Worm (Caenorhabditis elegans) whole organism, mixed stage, embryonic: ENCODE results near the gene lurp-2.

ENCODE experiments used
- M03D4.4 ChIP-seq: sonication (generic microtip); optimal IDR thresholded peaks from 2 replicates; lab custom pipeline; 2017; ENCODE audit warnings: mild to moderate bottlenecking, missing genetic modification characterization, missing compliant biosample characterization
- blmp-1 ChIP-seq: fragments of 150-350 bp; optimal IDR thresholded peaks from 2 replicates; lab custom pipeline; 2014; ENCODE audit warnings: missing biosample characterization, missing genetic modification characterization
- ceh-43 ChIP-seq: fragments of 200-800 bp; sonication (Bioruptor generic); optimal IDR thresholded peaks from 2 replicates; lab custom pipeline; 2018; ENCODE audit warnings: mild to moderate bottlenecking, missing genetic modification characterization, moderate library complexity, missing compliant biosample characterization
- ceh-83 ChIP-seq: fragments of 200-800 bp; sonication (Bioruptor generic); optimal IDR thresholded peaks from 2 replicates; lab custom pipeline; 2018; ENCODE audit warnings: mild to moderate bottlenecking, missing genetic modification characterization, missing compliant biosample characterization
- ces-1 ChIP-seq: fragments of 150-350 bp; optimal IDR thresholded peaks from 2 replicates; lab custom pipeline; 2014; ENCODE audit warnings: missing biosample characterization, missing genetic modification reagents, missing genetic modification characterization
- cnd-1 ChIP-seq: fragments of 200-800 bp; sonication (Bioruptor generic); optimal IDR thresholded peaks from 2 replicates; lab custom pipeline; 2018; ENCODE audit warnings: mild to moderate bottlenecking, missing genetic modification characterization, missing compliant biosample characterization
- drap-1 ChIP-seq: fragments of 200-800 bp; sonication (Bioruptor generic); optimal IDR thresholded peaks from 3 replicates; lab custom pipeline; 2018; ENCODE audit warnings: mild to moderate bottlenecking, missing genetic modification characterization, missing compliant biosample characterization
- elt-1 ChIP-seq: sonication (generic microtip); optimal IDR thresholded peaks from 2 replicates; lab custom pipeline; 2017; ENCODE audit warnings: missing genetic modification characterization, mild to moderate bottlenecking, missing compliant biosample characterization, antibody characterized with exemption, moderate library complexity, borderline replicate concordance; ENCODE audit not compliant: insufficient read depth
- elt-3 ChIP-seq: fragments of 150-350 bp; optimal IDR thresholded peaks from 2 replicates; lab custom pipeline; 2014; ENCODE audit warnings: missing biosample characterization, missing genetic modification characterization
- flh-1 ChIP-seq: fragments of 200-800 bp; sonication (Bioruptor generic); optimal IDR thresholded peaks from 2 replicates; lab custom pipeline; 2018; ENCODE audit warnings: mild to moderate bottlenecking, missing genetic modification characterization, moderate library complexity, missing compliant biosample characterization
- ham-2 ChIP-seq: fragments of 200-800 bp; sonication (Bioruptor generic); optimal IDR thresholded peaks from 2 replicates; lab custom pipeline; 2018; ENCODE audit warnings: mild to moderate bottlenecking, missing genetic modification characterization, missing compliant biosample characterization
- lin-32 ChIP-seq: fragments of 200-800 bp; sonication (Bioruptor generic); optimal IDR thresholded peaks from 2 replicates; lab custom pipeline; 2018; ENCODE audit warnings: mild to moderate bottlenecking, missing genetic modification characterization, missing compliant biosample characterization
- lsy-2 ChIP-seq: fragments of 150-350 bp; optimal IDR thresholded peaks from 2 replicates; lab custom pipeline; 2014; ENCODE audit warnings: missing biosample characterization, missing genetic modification characterization
- mab-5 ChIP-seq: fragments of 150-350 bp; optimal IDR thresholded peaks from 2 replicates; lab custom pipeline; 2014; ENCODE audit warnings: missing biosample characterization, missing genetic modification characterization
- mep-1 ChIP-seq: fragments of 150-350 bp; optimal IDR thresholded peaks from 2 replicates; lab custom pipeline; 2017; ENCODE audit warnings: missing biosample characterization, missing genetic modification reagents, missing genetic modification characterization, inconsistent platforms
- nhr-12 ChIP-seq: fragments of 150-350 bp; optimal IDR thresholded peaks from 2 replicates; lab custom pipeline; 2014; ENCODE audit warnings: missing biosample characterization, missing genetic modification characterization
- nhr-2 ChIP-seq: fragments of 150-350 bp; optimal IDR thresholded peaks from 2 replicates; lab custom pipeline; 2014; ENCODE audit warnings: missing biosample characterization, missing genetic modification characterization
- nhr-237 ChIP-seq: fragments of 150-350 bp; optimal IDR thresholded peaks from 2 replicates; lab custom pipeline; 2014; ENCODE audit warnings: missing biosample characterization, missing genetic modification characterization
- nhr-28 ChIP-seq: fragments of 150-350 bp; optimal IDR thresholded peaks from 2 replicates; lab custom pipeline; 2014; ENCODE audit warnings: missing biosample characterization, missing genetic modification characterization
- nhr-76 ChIP-seq: sonication (generic microtip); optimal IDR thresholded peaks from 2 replicates; lab custom pipeline; 2017; ENCODE audit warnings: missing biosample characterization, missing genetic modification characterization
- pha-4 ChIP-seq: fragments of 150-350 bp; optimal IDR thresholded peaks from 2 replicates; lab custom pipeline; 2018; ENCODE audit warnings: missing biosample characterization, missing genetic modification reagents, missing genetic modification characterization
- sem-2 ChIP-seq: fragments of 200-800 bp; sonication (Bioruptor generic); optimal IDR thresholded peaks from 2 replicates; lab custom pipeline; 2018; ENCODE audit warnings: mild to moderate bottlenecking, missing genetic modification characterization, missing compliant biosample characterization
- snpc-4 ChIP-seq: fragments of 150-350 bp; optimal IDR thresholded peaks from 2 replicates; lab custom pipeline; 2014; ENCODE audit warnings: missing biosample characterization, missing genetic modification characterization
- sptf-1 ChIP-seq: sonication (generic microtip); optimal IDR thresholded peaks from 2 replicates; lab custom pipeline; 2017; ENCODE audit warnings: mild to moderate bottlenecking, missing genetic modification characterization, moderate library complexity, missing compliant biosample characterization
- tbx-8 ChIP-seq: fragments of 200-800 bp; sonication (Bioruptor generic); optimal IDR thresholded peaks from 2 replicates; lab custom pipeline; 2018; ENCODE audit warnings: mild to moderate bottlenecking, missing genetic modification characterization, moderate library complexity, missing compliant biosample characterization
- unc-120 ChIP-seq: sonication (generic microtip); optimal IDR thresholded peaks from 2 replicates; lab custom pipeline; 2017; ENCODE audit warnings: missing genetic modification characterization, missing compliant biosample characterization; ENCODE audit not compliant: poor library complexity, severe bottlenecking
- unc-39 ChIP-seq: fragments of 150-350 bp; optimal IDR thresholded peaks from 2 replicates; lab custom pipeline; 2014; ENCODE audit warnings: missing biosample characterization, missing genetic modification characterization
- unc-62 ChIP-seq: fragments of 150-350 bp; optimal IDR thresholded peaks from 2 replicates; lab custom pipeline; 2014; ENCODE audit warnings: missing biosample characterization, missing genetic modification reagents, missing genetic modification characterization
- zip-8 ChIP-seq: fragments of 150-350 bp; optimal IDR thresholded peaks from 2 replicates; lab custom pipeline; 2014; ENCODE audit warnings: missing biosample characterization, missing genetic modification characterization
- ztf-11 ChIP-seq: fragments of 150-350 bp; optimal IDR thresholded peaks from 2 replicates; lab custom pipeline; 2014; ENCODE audit warnings: missing biosample characterization, missing genetic modification characterization

Gene lurp-2

ce11 chrV:13416076-13416475, 37.4 kb upstream of the lurp-2 start:
- no peak for TF ChIP-seq nhr-76 (tag; lab: Kevin White, UChicago)
- TF ChIP-seq tbx-8, result no peak
- no peak for TF ChIP-seq nhr-28
- no peak for TF ChIP-seq elt-1 (tag; lab: Kevin White, UChicago)
- no peak for TF ChIP-seq lsy-2
- TF ChIP-seq, all 35 proteins: peak for 0

DNA sequence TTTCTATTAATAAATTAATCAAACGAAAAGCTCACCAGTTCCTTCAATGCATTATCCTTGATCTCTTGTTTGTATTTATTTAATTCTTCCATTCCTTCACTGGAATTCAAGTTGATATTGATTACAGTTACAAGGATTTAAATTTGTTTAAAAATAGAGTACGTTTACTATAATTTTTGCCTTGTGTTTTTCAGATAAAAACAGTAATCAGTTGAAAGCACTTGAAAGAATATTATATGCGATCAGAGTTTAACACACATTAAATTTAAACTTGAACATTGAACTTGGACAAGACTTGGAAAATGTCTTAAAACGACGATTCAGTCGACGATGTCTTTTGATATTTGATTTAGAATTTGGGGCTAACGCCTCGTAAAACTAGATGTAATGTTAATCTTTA, 35.9 kb upstream of the lurp-2 start, which contains the start of gene F53F1.6:
TSS of gene F53F1.6 (minus strand) at position 101 of the 400 bp plus-strand sequence.
- TF ChIP-seq ces-1 (GFP tag; lab: Kevin White, UChicago) (no peak), ceh-43 (no peak), snpc-4 (tag; lab: Kevin White, UChicago) (no peak), ham-2 (GFP tag; lab: Kevin White, UChicago) (no peak), mep-1 (tag; lab: Kevin White, UChicago) (no peak), lsy-2 (no peak)

DNA sequence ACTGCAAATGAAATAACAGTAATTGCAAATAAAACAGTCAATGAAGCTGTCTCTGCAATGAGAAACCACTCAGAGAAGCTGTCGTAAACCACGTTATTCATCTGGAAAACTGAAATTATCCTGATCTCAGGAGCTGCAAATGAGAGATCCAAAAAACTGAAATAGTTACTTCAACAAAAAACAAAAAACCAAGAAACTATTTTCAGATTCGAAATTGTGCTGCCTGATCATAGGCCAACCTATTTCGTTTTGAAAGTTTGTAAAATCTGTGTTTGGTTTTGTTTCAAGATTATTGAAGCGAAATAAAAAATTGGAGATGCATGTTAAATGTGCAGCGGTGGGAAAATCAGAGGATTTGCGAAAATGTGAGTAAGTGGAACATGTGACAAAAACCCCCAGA, 32.8 kb upstream of the lurp-2 start, which contains the start of gene srv-8:
TSS of gene srv-8 (minus strand) at position 101 of the 400 bp plus-strand sequence.
- TF ChIP-seq pha-4 (tag; lab: Kevin White, UChicago), result no peak
- TF ChIP-seq nhr-237 (tag; lab: Kevin White, UChicago), result no peak
- TF ChIP-seq M03D4.4 (tag; lab: Kevin White, UChicago), result no peak
- no peak for TF ChIP-seq sptf-1 (tag; lab: Kevin White, UChicago)
- TF ChIP-seq unc-62, result no peak

DNA sequence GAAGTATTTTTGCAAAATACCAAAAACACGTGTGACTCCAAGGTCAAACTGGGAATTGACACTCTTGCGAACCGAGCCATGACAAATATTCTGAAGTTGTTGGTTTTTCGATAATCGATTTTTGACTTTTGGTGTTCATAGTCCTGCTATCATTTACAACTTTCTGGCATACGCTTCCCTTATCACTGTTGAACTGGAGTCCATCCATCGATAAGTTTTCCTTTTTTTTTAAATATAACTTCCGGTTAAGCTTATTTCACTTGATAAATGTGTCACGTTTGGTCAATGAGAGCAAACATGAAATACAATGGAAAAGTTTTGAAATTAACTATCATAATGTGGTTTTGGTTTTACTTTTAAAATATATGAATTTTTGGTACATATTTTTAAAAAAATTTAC, 31.7 kb upstream of the lurp-2 start:
- TF ChIP-seq nhr-237 (tag; lab: Kevin White, UChicago) (no peak), ceh-83 (GFP tag; lab: Kevin White, UChicago) (no peak), elt-3 (no peak), sem-2 (no peak), cnd-1 (no peak), nhr-2 (no peak), pha-4 (tag; lab: Kevin White, UChicago) (no peak), unc-120 (no peak), nhr-12 (tag; lab: Kevin White, UChicago) (no peak), mep-1 (tag; lab: Kevin White, UChicago) (no peak), drap-1 (GFP tag; lab: Kevin White, UChicago) (no peak), lsy-2 (no peak)

DNA sequence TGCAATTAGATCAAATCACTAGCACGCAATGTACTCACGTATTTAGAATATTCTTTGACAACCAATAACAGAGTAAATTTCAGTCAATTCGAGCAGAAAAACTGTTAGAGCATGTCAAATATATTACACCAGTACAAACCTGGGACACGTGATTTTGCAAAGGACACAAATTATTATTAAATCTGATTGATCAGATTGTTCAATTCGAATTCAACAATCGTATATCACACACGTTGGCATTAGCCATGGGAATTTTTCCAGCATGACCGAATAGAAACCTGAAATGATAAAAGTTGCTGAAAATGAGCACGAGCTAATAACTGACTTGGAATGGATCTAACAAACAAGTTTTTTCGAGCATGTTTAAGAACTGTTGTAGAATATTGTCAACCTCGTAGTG, 30.4 kb upstream of the lurp-2 start, which contains the start of gene srv-9:
TSS of gene srv-9 (minus strand) at position 101 of the 400 bp plus-strand sequence.
- TF ChIP-seq nhr-12 (tag; lab: Kevin White, UChicago), result no peak
- TF ChIP-seq ztf-11 (tag; lab: Kevin White, UChicago), result no peak
- no peak for TF ChIP-seq unc-39
- no peak for TF ChIP-seq flh-1
- no peak for TF ChIP-seq lsy-2
- TF ChIP-seq unc-62, result no peak
- TF ChIP-seq ceh-83 (GFP tag; lab: Kevin White, UChicago), result no peak
- no peak for TF ChIP-seq snpc-4 (tag; lab: Kevin White, UChicago)
- no peak for TF ChIP-seq unc-120

DNA sequence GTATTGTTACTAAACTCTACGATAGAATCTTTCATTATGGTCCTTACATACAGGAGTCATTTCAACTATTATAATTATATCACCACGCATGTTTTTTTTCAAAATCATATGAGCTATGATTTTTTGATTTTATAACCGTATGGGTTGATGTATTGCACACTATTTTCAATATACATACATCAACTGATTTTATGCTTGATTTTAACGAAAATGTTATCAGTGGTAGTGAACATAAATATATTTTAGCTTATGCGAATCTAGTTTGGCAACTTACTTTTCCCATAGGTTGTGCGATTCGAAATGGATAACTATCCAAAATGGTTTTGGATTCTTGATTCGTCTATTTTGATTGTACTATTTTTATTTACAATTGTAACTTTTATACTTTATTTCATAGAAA, 29.8 kb upstream of the lurp-2 start, which contains the start of gene srv-10:
TSS of gene srv-10 (plus strand) at position 301 of the 400 bp plus-strand sequence.
- TF ChIP-seq snpc-4 (tag; lab: Kevin White, UChicago), result no peak

- no peak for TF ChIP-seq ztf-11 (tag; lab: Kevin White, UChicago)
- TF ChIP-seq zip-8 (tag; lab: Kevin White, UChicago), result no peak
- TF ChIP-seq lin-32 (GFP tag; lab: Kevin White, UChicago), result no peak
- TF ChIP-seq lsy-2, result no peak
- no peak for TF ChIP-seq M03D4.4 (tag; lab: Kevin White, UChicago)
- TF ChIP-seq mep-1 (tag; lab: Kevin White, UChicago), result no peak
- no peak for TF ChIP-seq blmp-1 (tag; lab: Kevin White, UChicago)
- no peak for TF ChIP-seq nhr-28
- TF ChIP-seq drap-1 (GFP tag; lab: Kevin White, UChicago), result no peak
- no peak for TF ChIP-seq ceh-83 (GFP tag; lab: Kevin White, UChicago)
- TF ChIP-seq mab-5, result no peak
- TF ChIP-seq unc-120, result no peak
- TF ChIP-seq unc-62, result no peak
Observed at ce11 chrV:13426764-13427163, 26.7 kb upstream of the lurp-2 start, which contains the start of gene srd-18. srd-18 (minus strand) TSS chrV:13426864.
